Fruit fly (Drosophila melanogaster): ENCODE data around the gene disco-r.

disco-r gene

dm6 chrX:16158270-16158926 is 9.6 kb upstream of the disco-r start (continued):
- no peak for TF ChIP-seq ash1 (GFP tag; optimal IDR thresholded peaks at IDR 0.05)
- peak; percentile 31; the same call in 1 of the 3 replicates for TF ChIP-seq Optix (GFP tag; IDR thresholded peaks at IDR 0.05)
- peak; percentile 42 for TF ChIP-seq ATbp (GFP tag; optimal IDR thresholded peaks at IDR 0.05)
- peak; percentile 41 for TF ChIP-seq pnt (GFP tag; optimal IDR thresholded peaks at IDR 0.05)
- no peak for TF ChIP-seq insv (GFP tag; optimal IDR thresholded peaks at IDR 0.05)
- no peak for TF ChIP-seq seq (GFP tag; IDR thresholded peaks at IDR 0.05)
- TF ChIP-seq cato (GFP tag; optimal IDR thresholded peaks at IDR 0.05; ENCODE audit: borderline replicate concordance), result peak; percentile 22
- peak; percentile 15 for TF ChIP-seq Chrac-16 (GFP tag; optimal IDR thresholded peaks at IDR 0.05)
- TF ChIP-seq CG18619 (GFP tag; optimal IDR thresholded peaks at IDR 0.05), result peak; percentile 29
- TF ChIP-seq Blimp-1 (GFP tag; optimal IDR thresholded peaks at IDR 0.05), result peak; percentile 41
- TF ChIP-seq HLH54F (GFP tag; optimal IDR thresholded peaks at IDR 0.05), result peak; percentile 24
- TF ChIP-seq run (tag; optimal IDR thresholded peaks at IDR 0.05), result no peak
- TF ChIP-seq CG6254 (GFP tag; optimal IDR thresholded peaks at IDR 0.05), result peak; percentile 39
- peak; percentile 39 for TF ChIP-seq CG7556 (GFP tag; optimal IDR thresholded peaks at IDR 0.05)
- TF ChIP-seq Stat92E (GFP tag; optimal IDR thresholded peaks at IDR 0.05), result no peak
- TF ChIP-seq CG8281 (tag; optimal IDR thresholded peaks at IDR 0.05), result no peak
- no peak for TF ChIP-seq ssp (GFP tag; IDR thresholded peaks at IDR 0.05)
- no peak for TF ChIP-seq eyg (GFP tag; optimal IDR thresholded peaks at IDR 0.05)
- no peak for TF ChIP-seq fd64A (GFP tag; optimal IDR thresholded peaks at IDR 0.05)
- TF ChIP-seq MBD-R2 (GFP tag; IDR thresholded peaks at IDR 0.05), result no peak
- no peak for TF ChIP-seq yki (optimal IDR thresholded peaks at IDR 0.05)
- no peak for TF ChIP-seq cad (GFP tag; optimal IDR thresholded peaks at IDR 0.05)
- no peak for TF ChIP-seq BtbVII (GFP tag; optimal IDR thresholded peaks at IDR 0.05)
- no peak for TF ChIP-seq CG4707 (GFP tag; optimal IDR thresholded peaks at IDR 0.05)
- TF ChIP-seq CG6765 (GFP tag; optimal IDR thresholded peaks at IDR 0.05), result no peak
- TF ChIP-seq tio (GFP tag; optimal IDR thresholded peaks at IDR 0.05), result peak; percentile 49
- peak; percentile 28 for TF ChIP-seq Myb (GFP tag; optimal IDR thresholded peaks at IDR 0.05)
- TF ChIP-seq wek (GFP tag; optimal IDR thresholded peaks at IDR 0.05), result no peak

- TF ChIP-seq sens (GFP tag), result peak; percentile 47
- TF ChIP-seq CG9876 (GFP tag; optimal IDR thresholded peaks at IDR 0.05), result no peak
- TF ChIP-seq Awh (GFP tag; IDR thresholded peaks at IDR 0.05), result 0 out of 2 replicates have a peak, but pooled peaks have one; percentile 29
- TF ChIP-seq sim (GFP tag; IDR thresholded peaks at IDR 0.05), result 0 out of 2 replicates have a peak, but pooled peaks have one; percentile 53
- TF ChIP-seq CG12071 (GFP tag; optimal IDR thresholded peaks at IDR 0.05), result no peak
- TF ChIP-seq vvl (GFP tag; IDR thresholded peaks at IDR 0.05), result peak; percentile 57; the same call in 1 of the 2 replicates
- peak; percentile 59 for TF ChIP-seq pros (GFP tag; optimal IDR thresholded peaks at IDR 0.05)
- peak; percentile 0 for TF ChIP-seq Deaf1 (tag; optimal IDR thresholded peaks at IDR 0.05)
These were observed 8.7 kb upstream of the disco-r start for dm6 chrX:16157445-16157844.

- no peak for TF ChIP-seq ato (GFP tag; IDR thresholded peaks at IDR 0.05; ENCODE audit: partially characterized antibody)
- TF ChIP-seq CG1832 (GFP tag; optimal IDR thresholded peaks at IDR 0.05), result peak; percentile 93
- peak; percentile 97 for TF ChIP-seq Nf-YB (GFP tag; optimal IDR thresholded peaks at IDR 0.05)
- peak; percentile 86 for TF ChIP-seq yki (optimal IDR thresholded peaks at IDR 0.05)
- no peak for TF ChIP-seq nerfin-2 (GFP tag; IDR thresholded peaks at IDR 0.05; ENCODE audit: partially characterized antibody)
- TF ChIP-seq Deaf1 (tag; optimal IDR thresholded peaks at IDR 0.05), result peak; percentile 81
- peak; percentile 21 for TF ChIP-seq jing (GFP tag; optimal IDR thresholded peaks at IDR 0.05)
- TF ChIP-seq chn (GFP tag; optimal IDR thresholded peaks at IDR 0.05), result peak; percentile 74
- peak; percentile 9 for TF ChIP-seq D (optimal IDR thresholded peaks at IDR 0.05)
- no peak for TF ChIP-seq D (GFP tag; optimal IDR thresholded peaks at IDR 0.05)
- TF ChIP-seq sens (GFP tag), result peak; percentile 50
- TF ChIP-seq CG14441 (GFP tag; IDR thresholded peaks at IDR 0.05), result no peak
- peak; percentile 41 for TF ChIP-seq CG15479 (GFP tag; optimal IDR thresholded peaks at IDR 0.05)
- no peak for TF ChIP-seq HLH4C (GFP tag; IDR thresholded peaks at IDR 0.05; ENCODE audit: partially characterized antibody)
- peak; percentile 89 for TF ChIP-seq CG31365 (tag; optimal IDR thresholded peaks at IDR 0.05)
- peak; percentile 84 for TF ChIP-seq ewg (GFP tag; optimal IDR thresholded peaks at IDR 0.05)
These were observed 1.8 kb upstream of the disco-r start for dm6 chrX:16150560-16150959.

All from whole organism, embryonic.